Fruit fly (Drosophila melanogaster) whole organism, embryonic: Measurements from ENCODE around the gene Pde6.

Experiments
- Ada2b ChIP-seq: fragments of 200-800 bp; sonication (Bioruptor generic); IDR thresholded peaks from 2 replicates; pipeline ENCODE4 v1.3.6; 2022; ENCODE audit warnings: missing biosample characterization, missing genetic modification characterization
- Blimp-1 ChIP-seq: fragments of 200-800 bp; sonication (Bioruptor generic); optimal IDR thresholded peaks from 3 replicates; lab custom pipeline; 2018; ENCODE audit warnings: missing biosample characterization, missing genetic modification characterization, mild to moderate bottlenecking, moderate library complexity, missing genetic modification reagents
- CG10209 ChIP-seq: fragments of 200-800 bp; sonication (Bioruptor generic); optimal IDR thresholded peaks from 3 replicates; lab custom pipeline; 2017; ENCODE audit warnings: missing biosample characterization, mild to moderate bottlenecking, missing genetic modification characterization, missing genetic modification reagents
- CG10366 ChIP-seq: fragments of 200-800 bp; sonication (Bioruptor generic); IDR thresholded peaks from 2 replicates; pipeline ENCODE4 v1.3.6; 2022; ENCODE audit warnings: missing biosample characterization, missing genetic modification characterization
- CG1529 ChIP-seq: fragments of 200-800 bp; sonication (Bioruptor generic); optimal IDR thresholded peaks from 3 replicates; lab custom pipeline; 2018; ENCODE audit warnings: missing biosample characterization, missing genetic modification characterization
- CG1602 ChIP-seq: fragments of 200-800 bp; sonication (Bioruptor generic); optimal IDR thresholded peaks from 3 replicates; lab custom pipeline; 2016; ENCODE audit warnings: missing biosample characterization, missing genetic modification characterization
- CG16813 ChIP-seq: fragments of 200-800 bp; sonication (Bioruptor generic); IDR thresholded peaks from 3 replicates; pipeline ENCODE4 v1.3.6; 2022; ENCODE audit warnings: missing biosample characterization, missing genetic modification characterization; ENCODE audit not compliant: partially characterized antibody
- CG17568 ChIP-seq: fragments of 200-800 bp; sonication (Bioruptor generic); optimal IDR thresholded peaks from 2 replicates; lab custom pipeline; 2018; ENCODE audit warnings: missing biosample characterization, mild to moderate bottlenecking, missing genetic modification characterization, moderate library complexity
- CG17802 ChIP-seq: fragments of 200-800 bp; sonication (Bioruptor generic); optimal IDR thresholded peaks from 2 replicates; lab custom pipeline; 2018; ENCODE audit warnings: missing biosample characterization, mild to moderate bottlenecking, missing genetic modification characterization, moderate library complexity
- CG18599 ChIP-seq: fragments of 200-800 bp; sonication (Bioruptor generic); optimal IDR thresholded peaks from 3 replicates; lab custom pipeline; 2017; ENCODE audit warnings: missing biosample characterization, missing genetic modification characterization, mild to moderate bottlenecking, moderate library complexity, missing genetic modification reagents
- CG18619 ChIP-seq: fragments of 200-800 bp; sonication (Bioruptor generic); optimal IDR thresholded peaks from 3 replicates; lab custom pipeline; 2017; ENCODE audit warnings: missing biosample characterization, mild to moderate bottlenecking, missing genetic modification characterization
- CG2889 ChIP-seq: fragments of 200-800 bp; sonication (Bioruptor generic); IDR thresholded peaks from 3 replicates; pipeline ENCODE4 v1.3.6; 2022; ENCODE audit warnings: missing biosample characterization, missing genetic modification characterization
- CG4404 ChIP-seq: fragments of 200-800 bp; sonication (Bioruptor generic); IDR thresholded peaks from 2 replicates; pipeline ENCODE4 v1.3.6; 2022; ENCODE audit warnings: missing biosample characterization, missing genetic modification characterization
- CG4424 ChIP-seq: fragments of 200-800 bp; sonication (Bioruptor generic); optimal IDR thresholded peaks from 3 replicates; lab custom pipeline; 2016; ENCODE audit warnings: missing biosample characterization, missing genetic modification characterization
- CG6175 ChIP-seq: fragments of 200-800 bp; sonication (Bioruptor generic); IDR thresholded peaks from 3 replicates; pipeline ENCODE4 v1.3.6; 2022; ENCODE audit warnings: missing biosample characterization, missing genetic modification characterization
- CG6683 ChIP-seq: fragments of 200-800 bp; sonication (Bioruptor generic); optimal IDR thresholded peaks from 2 replicates; lab custom pipeline; 2017; ENCODE audit warnings: missing biosample characterization, mild to moderate bottlenecking, missing genetic modification characterization, missing genetic modification reagents
- CG7745 ChIP-seq: fragments of 200-800 bp; sonication (Bioruptor generic); optimal IDR thresholded peaks from 2 replicates; lab custom pipeline; 2018; ENCODE audit warnings: missing biosample characterization, mild to moderate bottlenecking, missing genetic modification characterization, moderate library complexity
- CG7839 ChIP-seq: fragments of 200-800 bp; sonication (Bioruptor generic); optimal IDR thresholded peaks from 3 replicates; lab custom pipeline; 2018; ENCODE audit warnings: missing biosample characterization, mild to moderate bottlenecking, missing genetic modification characterization, moderate library complexity
- CG8388 ChIP-seq: fragments of 200-800 bp; sonication (Bioruptor generic); optimal IDR thresholded peaks from 2 replicates; lab custom pipeline; 2019; ENCODE audit warnings: missing biosample characterization, mild to moderate bottlenecking, missing genetic modification characterization, moderate library complexity
- D19A ChIP-seq: fragments of 200-800 bp; optimal IDR thresholded peaks from 3 replicates; lab custom pipeline; 2019; ENCODE audit warnings: missing biosample characterization, mild to moderate bottlenecking, missing genetic modification characterization, moderate library complexity
- HmgZ ChIP-seq: fragments of 200-800 bp; sonication (Bioruptor generic); optimal IDR thresholded peaks from 2 replicates; lab custom pipeline; 2018; ENCODE audit warnings: missing biosample characterization, mild to moderate bottlenecking, missing genetic modification characterization
- Hr3 ChIP-seq: fragments of 200-800 bp; sonication (Bioruptor generic); optimal IDR thresholded peaks from 3 replicates; lab custom pipeline; 2016; ENCODE audit warnings: missing biosample characterization, missing genetic modification characterization
- Hr51 ChIP-seq, 2 experiments: fragments of 200-800 bp; sonication (Bioruptor generic); optimal IDR thresholded peaks; 2 replicates in 1 of 2; 3 replicates in 1 of 2; lab custom pipeline; 2016 to 2018; ENCODE audit warnings: missing biosample characterization in 2 of 2, missing genetic modification characterization in 2 of 2, mild to moderate bottlenecking in 1 of 2, moderate library complexity in 1 of 2
- Kr ChIP-seq: fragments of 200-800 bp; sonication (Bioruptor generic); optimal IDR thresholded peaks from 2 replicates; lab custom pipeline; 2017; ENCODE audit warnings: missing biosample characterization, mild to moderate bottlenecking, missing genetic modification characterization
- Lhr ChIP-seq: fragments of 200-800 bp; sonication (Bioruptor generic); optimal IDR thresholded peaks from 3 replicates; lab custom pipeline; 2017; ENCODE audit warnings: mild to moderate bottlenecking, missing biosample characterization, missing genetic modification reagents, missing genetic modification characterization
- Max ChIP-seq: fragments of 200-800 bp; sonication (Bioruptor generic); optimal IDR thresholded peaks from 2 replicates; lab custom pipeline; 2016; ENCODE audit warnings: missing biosample characterization, mild to moderate bottlenecking, missing genetic modification characterization
- NFAT ChIP-seq: fragments of 200-800 bp; sonication (Bioruptor generic); IDR thresholded peaks from 2 replicates; pipeline ENCODE4 v1.3.6; 2022; ENCODE audit warnings: missing biosample characterization, missing genetic modification characterization
- Oli ChIP-seq: fragments of 200-800 bp; sonication (Bioruptor generic); optimal IDR thresholded peaks from 2 replicates; lab custom pipeline; 2018; ENCODE audit warnings: missing biosample characterization, mild to moderate bottlenecking, missing genetic modification characterization, moderate library complexity
- Opbp ChIP-seq: fragments of 200-800 bp; sonication (Bioruptor generic); IDR thresholded peaks from 3 replicates; pipeline ENCODE4 v1.3.6; 2022; ENCODE audit warnings: missing biosample characterization, missing genetic modification characterization; ENCODE audit not compliant: partially characterized antibody
- bsh ChIP-seq, 2 experiments: fragments of 200-800 bp; sonication (Bioruptor generic); optimal IDR thresholded peaks; 2 replicates each; lab custom pipeline; 2017 to 2018; ENCODE audit warnings: mild to moderate bottlenecking in 2 of 2, missing biosample characterization in 2 of 2, missing genetic modification characterization in 2 of 2, moderate library complexity in 1 of 2
- btn ChIP-seq: fragments of 200-800 bp; sonication (Bioruptor generic); optimal IDR thresholded peaks from 2 replicates; lab custom pipeline; 2016; ENCODE audit warnings: missing biosample characterization, missing genetic modification characterization
- cato ChIP-seq: fragments of 200-800 bp; sonication (Bioruptor generic); optimal IDR thresholded peaks from 2 replicates; lab custom pipeline; 2016; ENCODE audit warnings: missing biosample characterization, missing genetic modification characterization, borderline replicate concordance
- danr ChIP-seq: fragments of 200-800 bp; sonication (Bioruptor generic); IDR thresholded peaks from 2 replicates; pipeline ENCODE4 v1.3.6; 2022; ENCODE audit warnings: missing biosample characterization, missing genetic modification characterization
- exex ChIP-seq: fragments of 200-800 bp; sonication (Bioruptor generic); optimal IDR thresholded peaks from 4 replicates; lab custom pipeline; 2018; ENCODE audit warnings: missing biosample characterization, mild to moderate bottlenecking, missing genetic modification characterization, moderate library complexity
- fd102C ChIP-seq: fragments of 200-800 bp; sonication (Bioruptor generic); optimal IDR thresholded peaks from 2 replicates; lab custom pipeline; 2018; ENCODE audit warnings: missing biosample characterization, mild to moderate bottlenecking, missing genetic modification characterization, moderate library complexity
- gcm2 ChIP-seq: fragments of 200-800 bp; sonication (Bioruptor generic); optimal IDR thresholded peaks from 2 replicates; lab custom pipeline; 2016; ENCODE audit warnings: missing biosample characterization, missing genetic modification characterization
- gfzf ChIP-seq: fragments of 200-800 bp; sonication (Bioruptor generic); optimal IDR thresholded peaks from 2 replicates; lab custom pipeline; 2016; ENCODE audit warnings: missing biosample characterization, mild to moderate bottlenecking, missing genetic modification characterization, moderate library complexity
- hb ChIP-seq: fragments of 200-800 bp; sonication (Bioruptor generic); IDR thresholded peaks from 3 replicates; pipeline ENCODE4 v1.3.6; 2022; ENCODE audit warnings: missing biosample characterization, missing genetic modification characterization; ENCODE audit not compliant: partially characterized antibody
- jumu ChIP-seq: fragments of 200-800 bp; sonication (Bioruptor generic); optimal IDR thresholded peaks from 3 replicates; lab custom pipeline; 2016; ENCODE audit warnings: missing biosample characterization, missing genetic modification characterization
- lab ChIP-seq: fragments of 200-800 bp; sonication (Bioruptor generic); optimal IDR thresholded peaks from 3 replicates; lab custom pipeline; 2017; ENCODE audit warnings: missing biosample characterization, missing genetic modification characterization, mild to moderate bottlenecking, moderate library complexity, missing genetic modification reagents
- phol ChIP-seq: fragments of 200-800 bp; sonication (Bioruptor generic); optimal IDR thresholded peaks from 3 replicates; lab custom pipeline; 2018; ENCODE audit warnings: missing biosample characterization, mild to moderate bottlenecking, missing genetic modification characterization, moderate library complexity
- prd ChIP-seq, 3 experiments: fragments of >200 bp in 2 of 3; fragments of 200-800 bp in 1 of 3; sonication (Bioruptor generic) in 1 of 3; optimal IDR thresholded peaks in 2 of 3; IDR thresholded peaks in 1 of 3; 2 replicates in 2 of 3; 3 replicates in 1 of 3; pipeline versions ENCODE4 v1.3.6 to Lab custom; 2017 to 2022; ENCODE audit warnings: missing biosample characterization in 1 of 3, missing genetic modification characterization in 1 of 3
- pzg ChIP-seq: fragments of 200-800 bp; sonication (Bioruptor generic); optimal IDR thresholded peaks from 3 replicates; lab custom pipeline; 2018; ENCODE audit warnings: missing biosample characterization, mild to moderate bottlenecking, missing genetic modification characterization, moderate library complexity
- salm ChIP-seq: fragments of 200-800 bp; sonication (Bioruptor generic); optimal IDR thresholded peaks from 2 replicates; lab custom pipeline; 2018; ENCODE audit warnings: missing biosample characterization, mild to moderate bottlenecking, missing genetic modification characterization
- slp2 ChIP-seq: fragments of 200-800 bp; sonication (Bioruptor generic); optimal IDR thresholded peaks from 2 replicates; lab custom pipeline; 2016; ENCODE audit warnings: missing biosample characterization, missing genetic modification characterization
- sob ChIP-seq: fragments of 200-800 bp; sonication (Bioruptor generic); IDR thresholded peaks from 2 replicates; pipeline ENCODE4 v1.3.6; 2022; ENCODE audit warnings: missing biosample characterization, missing genetic modification characterization
- tna ChIP-seq: fragments of 200-800 bp; sonication (Bioruptor generic); IDR thresholded peaks from 2 replicates; pipeline ENCODE4 v1.3.6; 2022; ENCODE audit warnings: missing biosample characterization, missing genetic modification characterization; ENCODE audit not compliant: partially characterized antibody
- unpg ChIP-seq: fragments of 200-800 bp; sonication (Bioruptor generic); optimal IDR thresholded peaks from 3 replicates; lab custom pipeline; 2018; ENCODE audit warnings: missing biosample characterization, mild to moderate bottlenecking, missing genetic modification characterization, moderate library complexity

The Pde6 gene

dm6 chr3R:14470630-14471029, 87.5 kb downstream of the Pde6 start (continued):
- TF ChIP-seq gcm2 (GFP tag; lab: Kevin White, UChicago) = no peak
- peak; percentile 74 for TF ChIP-seq phol (tag; lab: Kevin White, UChicago)
- no peak for TF ChIP-seq Max (GFP tag; lab: Kevin White, UChicago)
- peak; percentile 50 for TF ChIP-seq CG1602
- peak; percentile 63 for TF ChIP-seq CG8388
- peak; percentile 52 to 82 for TF ChIP-seq bsh (GFP tag; optimal IDR thresholded peaks at IDR 0.05; lab: Kevin White, UChicago)
- peak; percentile 1 for TF ChIP-seq slp2 (GFP tag; lab: Kevin White, UChicago)
- no peak for TF ChIP-seq hb (GFP tag; lab: Robert Waterston, UW)
- TF ChIP-seq prd (optimal IDR thresholded peaks at IDR 0.05; lab: Kevin White, UChicago) = no peak
- TF ChIP-seq prd (GFP tag; IDR thresholded peaks at IDR 0.05; lab: Robert Waterston, UW) = peak; percentile 57; the same call in 2 of the 3 replicates
- no peak for TF ChIP-seq CG1529 (GFP tag; lab: Kevin White, UChicago)
- no peak for TF ChIP-seq cato
- TF ChIP-seq tna (GFP tag; lab: Robert Waterston, UW) = no peak
- peak; percentile 40 for TF ChIP-seq CG10209 (GFP tag; lab: Kevin White, UChicago)
- TF ChIP-seq CG17568 (GFP tag; lab: Kevin White, UChicago) = no peak
- TF ChIP-seq CG18619 (GFP tag; lab: Kevin White, UChicago) = peak; percentile 7
- no peak for TF ChIP-seq CG17802
- TF ChIP-seq btn (GFP tag; lab: Kevin White, UChicago) = no peak
- TF ChIP-seq Ada2b (GFP tag; lab: Robert Waterston, UW) = peak; percentile 18; the same call in 1 of the 2 replicates
- TF ChIP-seq CG10366 (GFP tag; lab: Robert Waterston, UW) = peak; percentile 16; the same call in 1 of the 2 replicates
- TF ChIP-seq CG18599 (GFP tag; lab: Kevin White, UChicago) = no peak
- TF ChIP-seq unpg (GFP tag; lab: Kevin White, UChicago) = peak; percentile 65
- TF ChIP-seq jumu (GFP tag; lab: Kevin White, UChicago) = no peak
- TF ChIP-seq CG2889 (GFP tag; lab: Robert Waterston, UW) = no peak
- TF ChIP-seq D19A (tag; lab: Kevin White, UChicago) = peak; percentile 49
- no peak for TF ChIP-seq danr
- TF ChIP-seq pzg = no peak
- TF ChIP-seq gfzf (GFP tag; lab: Kevin White, UChicago) = no peak
- TF ChIP-seq HmgZ (tag; lab: Kevin White, UChicago) = no peak
- no peak for TF ChIP-seq CG16813 (GFP tag; lab: Robert Waterston, UW)
- no peak for TF ChIP-seq CG6175
- peak; percentile 1 for TF ChIP-seq Lhr (GFP tag; lab: Kevin White, UChicago)
- TF ChIP-seq NFAT (GFP tag; lab: Robert Waterston, UW) = no peak
- TF ChIP-seq Blimp-1 (GFP tag; lab: Kevin White, UChicago) = peak; percentile 56
- TF ChIP-seq Kr (GFP tag; lab: Kevin White, UChicago) = no peak
- TF ChIP-seq Hr3 (GFP tag; lab: Kevin White, UChicago) = peak; percentile 31
- TF ChIP-seq exex (tag; lab: Kevin White, UChicago) = no peak
- TF ChIP-seq Hr51 (GFP tag; optimal IDR thresholded peaks at IDR 0.05; lab: Kevin White, UChicago) = peak in 1 of 2 experiments; percentile 26
- no peak for TF ChIP-seq fd102C
- TF ChIP-seq CG6683 (GFP tag; lab: Kevin White, UChicago) = no peak
- no peak for TF ChIP-seq lab (GFP tag; lab: Kevin White, UChicago)
- no peak for TF ChIP-seq sob (GFP tag; lab: Robert Waterston, UW)
- TF ChIP-seq salm = peak; percentile 34
- 0 out of 2 replicates have a peak, but pooled peaks have one; percentile 23 for TF ChIP-seq CG4404
- no peak for TF ChIP-seq Opbp (GFP tag; lab: Robert Waterston, UW)
- TF ChIP-seq Oli = peak; percentile 64
- peak; percentile 53 for TF ChIP-seq CG4424 (GFP tag; lab: Kevin White, UChicago)
- peak; percentile 37 for TF ChIP-seq CG7839 (tag; lab: Kevin White, UChicago)
- TF ChIP-seq CG7745 (tag; lab: Kevin White, UChicago) = no peak
